Worm (Caenorhabditis elegans) whole organism, L1 larva: Measurements from ENCODE around the gene srh-112.

Source experiments
- ama-1 ChIP-seq: fragments of 150-350 bp; optimal IDR thresholded peaks from 2 replicates; lab custom pipeline; 2014
- ceh-82 ChIP-seq, 3 experiments: fragments of 150-350 bp in 1 of 3; sonication (generic microtip) in 2 of 3; optimal IDR thresholded peaks; 2 replicates each; lab custom pipeline; 2014 to 2017; ENCODE audit warnings: missing biosample characterization in 3 of 3, missing genetic modification characterization in 3 of 3
- egl-27 ChIP-seq, 2 experiments: fragments of 150-350 bp in 1 of 2; sonication (generic microtip); optimal IDR thresholded peaks; 3 replicates each; lab custom pipeline; 2017 to 2018; ENCODE audit warnings: missing biosample characterization in 2 of 2, missing genetic modification characterization in 2 of 2, missing genetic modification reagents in 2 of 2
- fkh-4 ChIP-seq: sonication (generic microtip); optimal IDR thresholded peaks from 2 replicates; lab custom pipeline; 2016; ENCODE audit warnings: missing compliant biosample characterization, missing genetic modification characterization, borderline replicate concordance
- hlh-17 ChIP-seq: fragments of 200-800 bp; sonication (Bioruptor generic); optimal IDR thresholded peaks from 2 replicates; lab custom pipeline; 2018; ENCODE audit warnings: missing genetic modification characterization, mild to moderate bottlenecking, missing compliant biosample characterization, moderate library complexity, borderline replicate concordance
- lin-13 ChIP-seq: fragments of 150-350 bp; optimal IDR thresholded peaks from 2 replicates; lab custom pipeline; 2014; ENCODE audit warnings: missing biosample characterization, missing genetic modification reagents, missing genetic modification characterization
- lsy-2 ChIP-seq, 2 experiments: fragments of 150-350 bp; optimal IDR thresholded peaks; 2 replicates each; lab custom pipeline; 2014; ENCODE audit warnings: missing biosample characterization in 2 of 2, missing genetic modification characterization in 2 of 2
- nhr-11 ChIP-seq: fragments of 150-350 bp; optimal IDR thresholded peaks from 2 replicates; lab custom pipeline; 2014; ENCODE audit warnings: missing biosample characterization, missing genetic modification characterization
- nhr-12 ChIP-seq: sonication (generic microtip); optimal IDR thresholded peaks from 2 replicates; lab custom pipeline; 2017; ENCODE audit warnings: missing biosample characterization, missing genetic modification characterization
- nhr-237 ChIP-seq: fragments of 150-350 bp; optimal IDR thresholded peaks from 2 replicates; lab custom pipeline; 2014; ENCODE audit warnings: missing biosample characterization, missing genetic modification characterization
- pag-3 ChIP-seq: sonication (generic microtip); optimal IDR thresholded peaks from 2 replicates; lab custom pipeline; 2017; ENCODE audit warnings: missing genetic modification characterization, mild to moderate bottlenecking, missing compliant biosample characterization, antibody characterized with exemption, borderline replicate concordance; ENCODE audit not compliant: insufficient read depth
- tbx-2 ChIP-seq: sonication (generic microtip); optimal IDR thresholded peaks from 2 replicates; lab custom pipeline; 2016; ENCODE audit warnings: missing genetic modification characterization, missing compliant biosample characterization
- zag-1 ChIP-seq: fragments of 150-350 bp; optimal IDR thresholded peaks from 2 replicates; lab custom pipeline; 2014; ENCODE audit warnings: missing biosample characterization, missing genetic modification characterization

- no peak for TF ChIP-seq nhr-237 (tag; lab: Kevin White, UChicago)
- TF ChIP-seq ceh-82 (tag; optimal IDR thresholded peaks at IDR 0.05; lab: Kevin White, UChicago): no peak
- TF ChIP-seq tbx-2: no peak
- no peak for TF ChIP-seq lin-13
- no peak for TF ChIP-seq egl-27 (tag; optimal IDR thresholded peaks at IDR 0.05; lab: Kevin White, UChicago)
- TF ChIP-seq zag-1 (tag; lab: Kevin White, UChicago): no peak
- no peak for TF ChIP-seq hlh-17 (GFP tag; lab: Kevin White, UChicago)
- TF ChIP-seq fkh-4 (tag; lab: Kevin White, UChicago): no peak
- no peak for TF ChIP-seq lsy-2 (tag; optimal IDR thresholded peaks at IDR 0.05; lab: Kevin White, UChicago)
- TF ChIP-seq nhr-12: no peak
- TF ChIP-seq pag-3 (tag; lab: Kevin White, UChicago): no peak
- TF ChIP-seq ama-1: no peak
- TF ChIP-seq nhr-11 (tag; lab: Kevin White, UChicago): no peak
Observed at ce11 chrV:17223305-17223704, 2.7 kb downstream of the srh-112 start, which contains the start of gene srh-252.
